Worm (Caenorhabditis elegans) whole organism, young adult: ENCODE results near the gene moc-1.

ENCODE experiments used
- D2030.7 ChIP-seq: fragments of 200-800 bp; sonication (Bioruptor generic); IDR thresholded peaks from 2 replicates; pipeline ENCODE4 v1.3.6; 2022; ENCODE audit warnings: missing genetic modification reagents, missing genetic modification characterization, missing compliant biosample characterization
- F37B4.10 ChIP-seq: fragments of 200-800 bp; sonication (Bioruptor generic); IDR thresholded peaks from 2 replicates; pipeline ENCODE4 v1.3.6; 2022; ENCODE audit warnings: missing genetic modification characterization, missing compliant biosample characterization
- Y53F4B.3 ChIP-seq: fragments of 200-800 bp; sonication (Bioruptor generic); IDR thresholded peaks from 2 replicates; pipeline ENCODE4 v1.3.6; 2022; ENCODE audit warnings: missing genetic modification reagents, missing genetic modification characterization, missing compliant biosample characterization
- aptf-3 ChIP-seq: fragments of 200-800 bp; sonication (Bioruptor generic); IDR thresholded peaks from 2 replicates; pipeline ENCODE4 v1.3.6; 2022; ENCODE audit warnings: missing genetic modification characterization, missing compliant biosample characterization
- atf-7 ChIP-seq: sonication (generic microtip); optimal IDR thresholded peaks from 2 replicates; lab custom pipeline; 2017; ENCODE audit warnings: mild to moderate bottlenecking, missing genetic modification characterization, missing compliant biosample characterization
- bed-2 ChIP-seq: fragments of 200-800 bp; sonication (Bioruptor generic); IDR thresholded peaks from 2 replicates; pipeline ENCODE4 v1.3.6; 2022; ENCODE audit warnings: missing genetic modification reagents, missing genetic modification characterization, missing compliant biosample characterization
- ceh-100 ChIP-seq: fragments of 200-800 bp; sonication (Bioruptor generic); IDR thresholded peaks from 2 replicates; pipeline ENCODE4 v1.3.6; 2022; ENCODE audit warnings: missing genetic modification reagents, missing genetic modification characterization, missing compliant biosample characterization
- ceh-58 ChIP-seq: fragments of 200-800 bp; sonication (Bioruptor generic); IDR thresholded peaks from 2 replicates; pipeline ENCODE4 v1.3.6; 2022; ENCODE audit warnings: missing genetic modification characterization, missing compliant biosample characterization
- die-1 ChIP-seq: sonication (generic microtip); optimal IDR thresholded peaks from 2 replicates; lab custom pipeline; 2016; ENCODE audit warnings: missing genotype, mild to moderate bottlenecking, missing genetic modification characterization, missing compliant biosample characterization
- dpl-1 ChIP-seq: fragments of 150-350 bp; optimal IDR thresholded peaks from 2 replicates; lab custom pipeline; 2014; ENCODE audit warnings: missing biosample characterization, missing genetic modification reagents, missing genetic modification characterization
- egl-18 ChIP-seq: fragments of 200-800 bp; sonication (Bioruptor generic); IDR thresholded peaks from 2 replicates; pipeline ENCODE4 v1.3.6; 2022; ENCODE audit warnings: missing genetic modification reagents, missing genetic modification characterization, missing compliant biosample characterization
- fkh-3 ChIP-seq: sonication (generic microtip); optimal IDR thresholded peaks from 2 replicates; lab custom pipeline; 2016; ENCODE audit warnings: mild to moderate bottlenecking, missing genetic modification characterization, missing compliant biosample characterization
- hsf-1 ChIP-seq: fragments of 200-800 bp; sonication (Bioruptor generic); IDR thresholded peaks from 2 replicates; pipeline ENCODE4 v1.3.6; 2022; ENCODE audit warnings: missing genetic modification reagents, missing genetic modification characterization, missing compliant biosample characterization
- nhr-179 ChIP-seq: sonication (generic microtip); optimal IDR thresholded peaks from 2 replicates; lab custom pipeline; 2016; ENCODE audit warnings: mild to moderate bottlenecking, missing genetic modification characterization, missing compliant biosample characterization
- pbrm-1 ChIP-seq: fragments of 200-800 bp; sonication (Bioruptor generic); IDR thresholded peaks from 2 replicates; pipeline ENCODE4 v1.3.6; 2022; ENCODE audit warnings: missing genetic modification reagents, missing genetic modification characterization, missing compliant biosample characterization
- rcor-1 ChIP-seq: fragments of 200-800 bp; sonication (Bioruptor generic); IDR thresholded peaks from 2 replicates; pipeline ENCODE4 v1.3.6; 2022; ENCODE audit warnings: missing genetic modification reagents, missing genetic modification characterization, missing compliant biosample characterization
- rpc-1 ChIP-seq, 2 experiments: fragments of 150-350 bp in 1 of 2; sonication (generic microtip) in 1 of 2; optimal IDR thresholded peaks; 2 replicates each; lab custom pipeline; 2014 to 2018; ENCODE audit warnings: missing biosample characterization in 1 of 2, missing genetic modification characterization in 1 of 2, missing genetic modification reagents in 1 of 2, missing genotype in 1 of 2
- sdz-38 ChIP-seq: sonication (generic microtip); optimal IDR thresholded peaks from 2 replicates; lab custom pipeline; 2016; ENCODE audit warnings: missing genotype, missing genetic modification characterization, missing compliant biosample characterization
- snpc-1.1 ChIP-seq: sonication (generic microtip); optimal IDR thresholded peaks from 2 replicates; lab custom pipeline; 2017; ENCODE audit warnings: missing genetic modification characterization, mild to moderate bottlenecking, missing compliant biosample characterization, antibody characterized with exemption, moderate library complexity, missing genotype, missing genetic modification reagents; ENCODE audit not compliant: insufficient read depth
- ztf-25 ChIP-seq: fragments of 200-800 bp; sonication (Bioruptor generic); IDR thresholded peaks from 2 replicates; pipeline ENCODE4 v1.3.6; 2022; ENCODE audit warnings: missing genetic modification reagents, missing genetic modification characterization, missing compliant biosample characterization

Gene moc-1

DNA sequence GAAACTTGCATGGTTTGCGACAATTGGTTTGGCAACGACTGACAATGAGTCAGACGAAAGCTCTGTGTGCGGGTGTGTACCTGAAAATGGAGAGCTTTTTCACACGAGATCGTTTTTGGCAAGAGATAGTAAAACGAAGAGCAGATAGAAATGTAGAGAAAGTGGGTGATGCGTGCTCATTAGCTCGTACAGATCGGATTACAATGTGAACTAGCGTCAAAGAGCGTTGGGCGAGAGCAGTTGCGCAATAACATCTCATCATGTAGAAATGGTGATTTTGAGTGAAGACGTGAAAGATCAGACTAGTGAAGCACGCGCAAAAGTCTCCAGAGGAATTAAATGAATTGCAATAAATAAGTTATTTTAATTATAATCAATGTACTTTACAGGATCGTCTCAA lies 43.3 kb downstream of the moc-1 start, which contains the start of gene flp-2:
Gene flp-2 (minus strand): TSS at position 101 of the 400 bp plus-strand sequence.
- TF ChIP-seq snpc-1.1 = no peak
- TF ChIP-seq rpc-1 (optimal IDR thresholded peaks at IDR 0.05; lab: Kevin White, UChicago) = no peak
- TF ChIP-seq rpc-1 (tag; optimal IDR thresholded peaks at IDR 0.05; lab: Kevin White, UChicago) = no peak
- TF ChIP-seq rcor-1 (GFP tag; lab: Robert Waterston, UW) = no peak
- no peak for TF ChIP-seq fkh-3 (tag; lab: Kevin White, UChicago)
- no peak for TF ChIP-seq dpl-1 (GFP tag; lab: Kevin White, UChicago)
- no peak for TF ChIP-seq egl-18 (GFP tag; lab: Robert Waterston, UW)
- no peak for TF ChIP-seq atf-7 (tag; lab: Kevin White, UChicago)
- TF ChIP-seq pbrm-1 (GFP tag; lab: Robert Waterston, UW) = no peak
- no peak for TF ChIP-seq ceh-100
- no peak for TF ChIP-seq ztf-25 (GFP tag; lab: Robert Waterston, UW)
- no peak for TF ChIP-seq Y53F4B.3 (GFP tag; lab: Robert Waterston, UW)
- no peak for TF ChIP-seq die-1 (tag; lab: Kevin White, UChicago)
- TF ChIP-seq hsf-1 (GFP tag; lab: Robert Waterston, UW) = no peak
- TF ChIP-seq bed-2 (GFP tag; lab: Robert Waterston, UW) = no peak

ce11 chrX:10092864-10093263 lies 45.6 kb downstream of the moc-1 start, which contains the start of gene flp-3:
flp-3 (minus strand) TSS chrX:10092964.
- TF ChIP-seq D2030.7 (GFP tag; lab: Robert Waterston, UW) = no peak
- no peak for TF ChIP-seq aptf-3

DNA sequence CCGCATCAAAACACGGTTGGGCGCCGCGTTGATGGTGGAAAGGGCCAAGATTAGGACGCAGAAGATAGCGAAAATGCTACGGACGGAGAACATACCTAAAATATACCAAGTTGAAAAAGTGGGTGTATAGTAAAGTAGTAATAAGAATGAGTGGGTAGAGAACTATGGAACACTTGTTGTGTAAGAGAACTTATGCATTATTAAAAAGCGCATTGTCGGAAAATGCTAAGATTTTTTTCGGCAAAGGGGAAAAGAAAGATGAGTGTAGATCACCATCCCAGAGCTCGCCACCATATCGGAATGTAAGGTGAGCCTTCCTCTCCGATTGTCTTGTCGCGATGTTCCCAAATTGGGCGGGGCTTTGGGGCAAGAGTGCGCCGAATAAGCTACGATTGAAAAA lies 50.6 kb downstream of the moc-1 start, which contains the start of gene flp-28:
Gene flp-28 (minus strand): TSS at position 101 of the 400 bp plus-strand sequence.
- TF ChIP-seq nhr-179 (tag; lab: Kevin White, UChicago) (no peak), sdz-38 (no peak), ceh-58 (no peak), F37B4.10 (no peak)
